Worm (Caenorhabditis elegans): ENCODE measurements around the gene cyp-23A1.

ce11 chrII:4527800-4528199, 15.8 kb downstream of the cyp-23A1 start, which contains the start of gene sra-35:
- TF ChIP-seq F13C5.2 (tag; optimal IDR thresholded peaks at IDR 0.05) (no peak), flt-1 (GFP tag; IDR thresholded peaks at IDR 0.05) (no peak), ama-1 (optimal IDR thresholded peaks at IDR 0.05) (no peak), hmg-4 (GFP tag; optimal IDR thresholded peaks at IDR 0.05) (no peak), aly-1 (tag; optimal IDR thresholded peaks at IDR 0.05) (no peak), hmbx-1 (tag; optimal IDR thresholded peaks at IDR 0.05) (no peak), sea-1 (GFP tag; conservative IDR thresholded peaks at IDR 0.05) (no peak)

Data from whole organism, early embryonic.